Worm (Caenorhabditis elegans): Measurements from ENCODE around the gene nlp-76.

ce11 chrX:12671638-12672290 is 8.1 kb upstream of the nlp-76 start:
- TF ChIP-seq nfya-2 (GFP tag; IDR thresholded peaks at IDR 0.05) = no peak
- no peak for TF ChIP-seq rcor-1 (GFP tag; IDR thresholded peaks at IDR 0.05)

Data from whole organism, young adult.